Worm (Caenorhabditis elegans) whole organism, L2 larva: ENCODE results near the gene Y67D8C.22.

ENCODE experiments used
- F13H6.1 ChIP-seq: sonication (generic microtip); optimal IDR thresholded peaks from 2 replicates; lab custom pipeline; 2016; ENCODE audit warnings: missing genetic modification characterization, missing compliant biosample characterization
- R02D3.7 ChIP-seq: fragments of 150-350 bp; optimal IDR thresholded peaks from 2 replicates; lab custom pipeline; 2014; ENCODE audit warnings: missing biosample characterization, missing genetic modification characterization
- Y55F3AM.14 ChIP-seq: fragments of 200-800 bp; sonication (Bioruptor generic); optimal IDR thresholded peaks from 2 replicates; lab custom pipeline; 2018; ENCODE audit warnings: mild to moderate bottlenecking, missing genetic modification characterization, missing compliant biosample characterization
- ZK546.5 ChIP-seq: sonication (generic microtip); optimal IDR thresholded peaks from 2 replicates; lab custom pipeline; 2017; ENCODE audit warnings: missing biosample characterization, missing genetic modification characterization
- alr-1 ChIP-seq: fragments of 150-350 bp; optimal IDR thresholded peaks from 2 replicates; lab custom pipeline; 2014; ENCODE audit warnings: missing biosample characterization, missing genetic modification characterization
- aly-2 ChIP-seq: fragments of 150-350 bp; optimal IDR thresholded peaks from 2 replicates; lab custom pipeline; 2014; ENCODE audit warnings: missing biosample characterization, missing genetic modification characterization
- ama-1 ChIP-seq: fragments of 150-350 bp; optimal IDR thresholded peaks from 2 replicates; lab custom pipeline; 2018; ENCODE audit warnings: inconsistent platforms
- ceh-16 ChIP-seq: fragments of 150-350 bp; optimal IDR thresholded peaks from 2 replicates; lab custom pipeline; 2014; ENCODE audit warnings: missing biosample characterization, missing genetic modification characterization
- ceh-82 ChIP-seq: fragments of 150-350 bp; optimal IDR thresholded peaks from 2 replicates; lab custom pipeline; 2014; ENCODE audit warnings: missing biosample characterization, missing genetic modification characterization
- dmd-4 ChIP-seq: sonication (generic microtip); optimal IDR thresholded peaks from 2 replicates; lab custom pipeline; 2017; ENCODE audit warnings: missing biosample characterization, missing genetic modification characterization
- egl-27 ChIP-seq: sonication (generic microtip); optimal IDR thresholded peaks from 3 replicates; lab custom pipeline; 2017; ENCODE audit warnings: missing biosample characterization, missing genetic modification reagents, missing genetic modification characterization
- elt-3 ChIP-seq: sonication (generic microtip); optimal IDR thresholded peaks from 2 replicates; lab custom pipeline; 2017; ENCODE audit warnings: missing biosample characterization, missing genetic modification characterization
- fos-1 ChIP-seq: fragments of 150-350 bp; optimal IDR thresholded peaks from 2 replicates; lab custom pipeline; 2014; ENCODE audit warnings: missing biosample characterization, missing genetic modification characterization
- gmeb-1 ChIP-seq: fragments of 150-350 bp; optimal IDR thresholded peaks from 2 replicates; lab custom pipeline; 2014; ENCODE audit warnings: missing biosample characterization, missing genetic modification characterization
- lin-11 ChIP-seq: fragments of 150-350 bp; sonication (generic microtip); optimal IDR thresholded peaks from 2 replicates; lab custom pipeline; 2014; ENCODE audit warnings: missing biosample characterization, missing genetic modification characterization, inconsistent platforms, mixed read lengths
- lin-13 ChIP-seq: fragments of 150-350 bp; optimal IDR thresholded peaks from 2 replicates; lab custom pipeline; 2014; ENCODE audit warnings: missing biosample characterization, missing genetic modification reagents, missing genetic modification characterization
- lin-39 ChIP-seq: fragments of 150-350 bp; optimal IDR thresholded peaks from 2 replicates; lab custom pipeline; 2014; ENCODE audit warnings: missing biosample characterization, missing genetic modification reagents, missing genetic modification characterization
- lsy-2 ChIP-seq, 2 experiments: fragments of 150-350 bp in 1 of 2; sonication (generic microtip) in 1 of 2; optimal IDR thresholded peaks; 2 replicates each; lab custom pipeline; 2014 to 2017; ENCODE audit warnings: missing biosample characterization in 2 of 2, missing genetic modification characterization in 2 of 2
- mbf-1 ChIP-seq: sonication (generic microtip); optimal IDR thresholded peaks from 2 replicates; lab custom pipeline; 2017; ENCODE audit warnings: missing biosample characterization, missing genetic modification characterization
- mdl-1 ChIP-seq, 2 experiments: fragments of 150-350 bp in 1 of 2; sonication (generic microtip) in 1 of 2; optimal IDR thresholded peaks; 2 replicates each; lab custom pipeline; 2017; ENCODE audit warnings: missing biosample characterization in 2 of 2, missing genetic modification characterization in 2 of 2
- nhr-11 ChIP-seq: fragments of 150-350 bp; optimal IDR thresholded peaks from 2 replicates; lab custom pipeline; 2014; ENCODE audit warnings: missing biosample characterization, missing genetic modification characterization
- nhr-129 ChIP-seq: fragments of 150-350 bp; optimal IDR thresholded peaks from 2 replicates; lab custom pipeline; 2014; ENCODE audit warnings: missing biosample characterization, missing genetic modification characterization
- nhr-23 ChIP-seq: fragments of 150-350 bp; optimal IDR thresholded peaks from 2 replicates; lab custom pipeline; 2014; ENCODE audit warnings: missing biosample characterization, missing genetic modification reagents, missing genetic modification characterization
- nhr-6 ChIP-seq: fragments of 150-350 bp; optimal IDR thresholded peaks from 2 replicates; lab custom pipeline; 2014; ENCODE audit warnings: missing biosample characterization, missing genetic modification characterization
- sem-4 ChIP-seq: fragments of 150-350 bp; optimal IDR thresholded peaks from 2 replicates; lab custom pipeline; 2014; ENCODE audit warnings: missing biosample characterization, missing genetic modification reagents, missing genetic modification characterization
- skn-1 ChIP-seq: sonication (generic microtip); optimal IDR thresholded peaks from 2 replicates; lab custom pipeline; 2017; ENCODE audit warnings: missing biosample characterization, missing genetic modification characterization
- sma-3 ChIP-seq: sonication (generic microtip); optimal IDR thresholded peaks from 2 replicates; lab custom pipeline; 2016; ENCODE audit warnings: missing genetic modification reagents, missing genetic modification characterization, missing compliant biosample characterization
- sma-9 ChIP-seq, 2 experiments: fragments of 150-350 bp in 1 of 2; sonication (generic microtip) in 1 of 2; optimal IDR thresholded peaks; 2 replicates each; lab custom pipeline; 2014 to 2016; ENCODE audit warnings: missing genetic modification characterization in 2 of 2, mild to moderate bottlenecking in 1 of 2, missing biosample characterization in 1 of 2, missing compliant biosample characterization in 1 of 2, missing genetic modification reagents in 1 of 2, moderate library complexity in 1 of 2
- snpc-4 ChIP-seq: fragments of 150-350 bp; optimal IDR thresholded peaks from 2 replicates; lab custom pipeline; 2014; ENCODE audit warnings: missing biosample characterization, missing genetic modification characterization
- unc-39 ChIP-seq: fragments of 150-350 bp; optimal IDR thresholded peaks from 2 replicates; lab custom pipeline; 2014; ENCODE audit warnings: missing biosample characterization, missing genetic modification characterization
- unc-55 ChIP-seq: fragments of 150-350 bp; sonication (generic microtip); optimal IDR thresholded peaks from 3 replicates; lab custom pipeline; 2014; ENCODE audit warnings: missing biosample characterization, missing genetic modification reagents, missing genetic modification characterization
- zag-1 ChIP-seq: fragments of 150-350 bp; optimal IDR thresholded peaks from 2 replicates; lab custom pipeline; 2014; ENCODE audit warnings: missing biosample characterization, missing genetic modification characterization
- ztf-11 ChIP-seq: sonication (generic microtip); optimal IDR thresholded peaks from 2 replicates; lab custom pipeline; 2017; ENCODE audit warnings: missing biosample characterization, missing genetic modification characterization
- ztf-4 ChIP-seq: fragments of 150-350 bp; optimal IDR thresholded peaks from 2 replicates; lab custom pipeline; 2014; ENCODE audit warnings: missing biosample characterization, missing genetic modification characterization

Gene Y67D8C.22

DNA sequence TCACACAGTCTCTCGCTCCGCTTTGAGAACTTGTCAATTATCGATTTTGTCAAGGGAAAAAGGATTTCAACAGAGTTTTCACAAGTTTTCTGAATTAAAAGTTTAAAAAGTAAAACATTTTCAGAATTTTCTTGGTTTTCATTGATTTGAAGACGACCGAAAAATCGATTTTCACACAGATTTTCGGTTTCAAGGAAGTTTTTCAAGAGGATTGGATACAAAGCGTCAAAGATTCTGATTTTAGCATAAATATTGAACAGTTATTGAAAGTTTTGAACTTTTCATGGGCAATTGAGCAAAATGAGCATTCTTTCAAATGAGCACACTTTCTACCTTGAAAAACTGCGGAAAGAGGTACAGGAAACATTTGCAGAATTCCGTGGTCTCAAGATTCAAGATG is 4.1 kb downstream of the Y67D8C.22 start, which contains the start of gene Y67D8C.2:
Gene Y67D8C.2, plus strand, starts transcription at position 301 of the 400 bp plus-strand sequence.
- no peak for TF ChIP-seq elt-3 (tag; lab: Kevin White, UChicago)
- no peak for TF ChIP-seq unc-39
- TF ChIP-seq sma-3 (GFP tag; lab: Kevin White, UChicago) = no peak
- no peak for TF ChIP-seq lin-39 (tag; lab: Kevin White, UChicago)
- TF ChIP-seq mbf-1 (tag; lab: Kevin White, UChicago) = no peak
- TF ChIP-seq aly-2 (tag; lab: Kevin White, UChicago) = no peak
- TF ChIP-seq nhr-23 (tag; lab: Kevin White, UChicago) = no peak
- no peak for TF ChIP-seq alr-1
- TF ChIP-seq lin-13 (GFP tag; lab: Kevin White, UChicago) = no peak
- TF ChIP-seq nhr-11 (tag; lab: Kevin White, UChicago) = no peak
- TF ChIP-seq unc-55 (GFP tag; lab: Kevin White, UChicago) = no peak

DNA sequence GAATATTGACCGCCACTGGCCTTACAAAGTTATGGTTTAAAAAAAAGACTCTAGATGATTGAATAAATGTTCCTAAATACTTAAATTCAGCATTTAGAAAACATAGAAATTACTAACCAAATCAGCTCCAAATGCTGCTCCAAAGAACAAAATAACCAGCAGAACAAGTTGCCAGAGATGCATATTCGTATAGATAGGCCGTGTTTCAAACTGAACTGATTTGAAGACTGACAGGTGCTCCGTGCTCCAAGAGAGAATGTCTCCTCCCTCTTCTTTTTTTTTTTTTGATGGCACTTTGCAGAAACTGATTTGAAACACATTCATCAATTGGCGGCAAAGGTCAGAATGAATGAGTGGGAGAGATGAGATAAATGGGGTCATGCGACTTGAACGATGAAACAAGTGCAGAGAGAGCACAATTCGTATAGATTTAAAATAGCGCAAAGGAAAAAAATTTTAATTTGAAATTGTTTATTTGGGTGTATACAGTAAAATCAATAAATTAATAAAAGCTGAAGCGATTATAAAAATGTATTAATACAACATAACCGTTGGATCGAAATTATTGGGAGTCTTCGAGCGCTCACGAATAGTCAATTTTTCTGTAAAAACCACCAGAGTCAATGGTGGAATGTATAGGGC is 6.4 kb downstream of the Y67D8C.22 start, which contains the start of gene cpg-9:
Gene cpg-9, minus strand, starts transcription at position 592 of the 642 bp plus-strand sequence.
- TF ChIP-seq ztf-11 (tag; lab: Kevin White, UChicago) (no peak), nhr-129 (peak; percentile 8)

DNA sequence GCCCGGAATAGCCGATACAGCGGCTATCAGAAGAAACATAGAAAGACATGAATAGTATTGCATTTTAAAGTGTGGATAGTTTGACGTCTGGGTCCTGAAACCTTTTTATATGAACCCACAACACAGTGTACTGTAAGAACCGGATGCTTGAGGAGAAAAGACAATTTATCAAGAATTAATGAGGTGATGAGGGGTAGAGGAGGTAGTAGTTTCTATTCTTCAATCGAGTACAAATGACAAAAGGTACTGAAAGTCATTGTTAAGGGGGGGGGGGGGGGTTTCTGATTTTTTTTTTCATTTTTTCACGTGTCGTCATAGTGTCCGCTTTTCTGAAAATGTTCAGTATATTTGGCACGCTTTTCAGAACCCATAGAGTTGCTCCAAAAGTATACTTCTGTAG is 9.3 kb downstream of the Y67D8C.22 start, which contains the start of gene Y67D8C.7:
Gene Y67D8C.7, minus strand, starts transcription at position 101 of the 400 bp plus-strand sequence.
- TF ChIP-seq egl-27 (tag; lab: Kevin White, UChicago) (no peak), alr-1 (no peak), lin-11 (tag; lab: Kevin White, UChicago) (no peak), ceh-16 (no peak), Y55F3AM.14 (GFP tag; lab: Kevin White, UChicago) (no peak), snpc-4 (no peak), sma-3 (GFP tag; lab: Kevin White, UChicago) (no peak), nhr-23 (tag; lab: Kevin White, UChicago) (no peak), F13H6.1 (no peak), sma-9 (GFP tag; optimal IDR thresholded peaks at IDR 0.05; lab: Kevin White, UChicago) (no peak), sma-9 (tag; optimal IDR thresholded peaks at IDR 0.05; lab: Kevin White, UChicago) (no peak), ama-1 (lab: Kevin White, UChicago) (no peak), gmeb-1 (tag; lab: Kevin White, UChicago) (no peak), skn-1 (tag; lab: Kevin White, UChicago) (no peak), lin-39 (tag; lab: Kevin White, UChicago) (no peak), ZK546.5 (tag; lab: Kevin White, UChicago) (no peak), sem-4 (tag; lab: Kevin White, UChicago) (no peak)

DNA sequence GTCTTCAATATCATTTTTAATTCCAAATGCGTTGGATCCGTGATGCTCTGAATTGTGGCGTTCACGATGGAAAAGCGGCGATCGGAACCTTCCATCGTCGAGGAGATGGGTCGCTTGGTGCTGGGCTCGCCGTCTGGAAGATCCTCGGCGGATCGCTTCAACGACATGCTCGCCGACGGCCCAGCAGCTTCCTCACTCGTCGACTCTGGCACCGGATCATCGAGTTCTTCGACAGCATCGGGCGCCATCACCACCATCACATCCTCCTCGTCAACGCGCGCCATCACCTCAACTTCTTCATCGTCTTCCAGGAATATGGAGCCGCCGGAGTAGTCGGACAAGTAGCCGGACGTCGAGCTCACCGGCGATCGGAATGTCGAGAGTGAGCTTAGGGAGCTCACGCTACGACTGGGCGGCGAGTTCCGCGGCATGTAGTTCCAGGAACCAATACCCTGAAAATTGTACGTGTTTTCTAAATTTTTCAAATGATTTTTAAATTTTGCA is 13.1 kb downstream of the Y67D8C.22 start, which contains the start of gene Y67D8C.6:
Gene Y67D8C.6, minus strand, starts transcription at position 454 of the 504 bp plus-strand sequence.
- TF ChIP-seq alr-1 = no peak
- TF ChIP-seq lin-13 (GFP tag; lab: Kevin White, UChicago) = no peak
- TF ChIP-seq ceh-82 (tag; lab: Kevin White, UChicago) = no peak
- TF ChIP-seq Y55F3AM.14 (GFP tag; lab: Kevin White, UChicago) = no peak
- no peak for TF ChIP-seq elt-3 (tag; lab: Kevin White, UChicago)
- no peak for TF ChIP-seq fos-1 (tag; lab: Kevin White, UChicago)
- TF ChIP-seq dmd-4 = no peak
- no peak for TF ChIP-seq zag-1 (tag; lab: Kevin White, UChicago)
- no peak for TF ChIP-seq nhr-23 (tag; lab: Kevin White, UChicago)

DNA sequence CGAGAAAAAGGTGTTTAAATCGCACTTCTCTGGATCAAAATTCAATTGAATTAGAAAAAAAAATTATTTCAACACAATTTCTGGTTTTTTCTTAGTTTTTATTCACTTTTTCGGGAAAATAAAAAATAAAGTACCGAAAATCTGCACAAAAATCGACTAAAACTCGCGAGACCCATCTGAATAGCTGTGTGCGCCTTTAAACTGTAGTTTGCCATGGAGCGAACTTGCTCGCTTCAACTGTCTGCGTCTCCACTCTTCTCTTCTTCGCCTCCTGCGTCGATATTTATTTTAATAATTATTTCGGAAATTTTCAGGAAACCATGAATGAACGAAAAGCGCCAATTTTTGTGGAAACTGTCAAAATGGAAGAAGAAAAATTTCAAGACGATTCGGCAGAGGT is 20.3 kb downstream of the Y67D8C.22 start:
- no peak for TF ChIP-seq sem-4 (tag; lab: Kevin White, UChicago)
- no peak for TF ChIP-seq fos-1 (tag; lab: Kevin White, UChicago)
- no peak for TF ChIP-seq zag-1 (tag; lab: Kevin White, UChicago)
- no peak for TF ChIP-seq elt-3 (tag; lab: Kevin White, UChicago)
- no peak for TF ChIP-seq egl-27 (tag; lab: Kevin White, UChicago)
- no peak for TF ChIP-seq R02D3.7 (tag; lab: Kevin White, UChicago)
- no peak for TF ChIP-seq mdl-1 (tag; optimal IDR thresholded peaks at IDR 0.05; lab: Kevin White, UChicago)
- no peak for TF ChIP-seq nhr-6
- TF ChIP-seq ZK546.5 (tag; lab: Kevin White, UChicago) = no peak
- TF ChIP-seq lin-11 (tag; lab: Kevin White, UChicago) = no peak
- no peak for TF ChIP-seq Y55F3AM.14 (GFP tag; lab: Kevin White, UChicago)
- TF ChIP-seq lsy-2 (tag; optimal IDR thresholded peaks at IDR 0.05; lab: Kevin White, UChicago) = no peak
- TF ChIP-seq ztf-4 (tag; lab: Kevin White, UChicago) = no peak
- TF ChIP-seq skn-1 (tag; lab: Kevin White, UChicago) = no peak
- no peak for TF ChIP-seq mbf-1 (tag; lab: Kevin White, UChicago)
